Fruit fly (Drosophila melanogaster): Measurements from ENCODE around the gene CG42556.

CG42556 gene

DNA sequence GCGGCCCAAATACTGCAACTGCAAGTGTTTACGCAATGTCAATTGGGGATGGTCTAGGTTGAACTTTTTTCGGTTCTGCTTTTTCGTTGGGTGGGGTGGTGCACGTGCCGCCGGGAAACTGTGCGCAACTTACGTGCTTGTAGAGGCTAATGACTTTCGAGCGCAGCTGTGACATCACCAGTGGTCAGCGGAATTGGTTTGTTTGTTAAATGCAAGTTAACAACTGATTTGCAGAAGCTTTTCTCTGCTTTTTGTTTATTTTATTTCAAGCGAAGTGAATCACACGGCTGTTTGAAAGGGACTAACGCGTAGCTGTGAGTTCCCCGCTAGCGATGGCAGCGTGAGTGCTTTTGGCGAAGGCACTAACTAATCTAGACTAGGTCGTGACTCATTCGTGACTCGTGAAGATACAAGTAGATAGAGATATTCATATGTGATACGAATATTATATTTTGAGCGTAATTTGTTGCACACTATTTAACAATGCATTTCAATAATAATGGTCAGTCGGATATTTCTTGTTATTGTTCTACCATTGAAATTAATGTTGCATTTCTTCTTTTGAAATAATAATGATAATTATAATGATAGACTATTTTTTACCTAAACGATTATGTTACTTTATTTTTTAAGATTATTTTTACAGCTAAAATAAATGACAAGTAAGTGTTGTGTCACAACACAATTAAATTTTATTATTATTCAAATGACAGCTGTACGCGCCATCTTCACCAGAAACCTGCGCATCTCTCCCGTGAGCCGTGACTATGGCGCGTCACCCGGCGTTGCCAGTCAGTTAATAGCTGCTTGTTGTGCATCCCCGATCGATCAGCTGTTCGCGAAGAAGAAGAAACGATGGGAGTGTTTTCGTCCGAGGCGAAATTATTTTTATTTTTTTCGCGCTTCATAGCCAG lies 1.8 kb upstream of the CG42556 start, which contains the start of the genes osi and tweek (continued):
- TF ChIP-seq kni (GFP tag; optimal IDR thresholded peaks at IDR 0.05) (no peak), zf30C (GFP tag; optimal IDR thresholded peaks at IDR 0.05) (no peak), bigmax (GFP tag; optimal IDR thresholded peaks at IDR 0.05) (no peak), CG13123 (GFP tag; optimal IDR thresholded peaks at IDR 0.05) (peak; percentile 5), E2f2 (GFP tag; IDR thresholded peaks at IDR 0.05) (peak; percentile 15; the same call in 1 of the 2 replicates), Hmr (GFP tag; optimal IDR thresholded peaks at IDR 0.05) (peak; percentile 73), CG9932 (GFP tag; IDR thresholded peaks at IDR 0.05) (peak; percentile 86), sisA (GFP tag; IDR thresholded peaks at IDR 0.05) (peak; percentile 54; the same call in 1 of the 2 replicates), Sin3A (optimal IDR thresholded peaks at IDR 0.05) (peak; percentile 61), lmd (GFP tag; IDR thresholded peaks at IDR 0.05) (peak; percentile 76), sna (GFP tag; IDR thresholded peaks at IDR 0.05; ENCODE audit: partially characterized antibody) (peak; percentile 82), CG4282 (GFP tag; optimal IDR thresholded peaks at IDR 0.05) (no peak), Oli (tag; optimal IDR thresholded peaks at IDR 0.05) (peak; percentile 48), slou (GFP tag; optimal IDR thresholded peaks at IDR 0.05) (peak; percentile 54), CG10431 (GFP tag; optimal IDR thresholded peaks at IDR 0.05) (no peak), dm (GFP tag; optimal IDR thresholded peaks at IDR 0.05) (peak; percentile 47), Sry-δ (GFP tag; optimal IDR thresholded peaks at IDR 0.05) (peak; percentile 94), Bgb (GFP tag; IDR thresholded peaks at IDR 0.05; ENCODE audit: partially characterized antibody) (peak; percentile 94), Neu2 (GFP tag; optimal IDR thresholded peaks at IDR 0.05; ENCODE audit: borderline replicate concordance) (no peak), zen2 (GFP tag; IDR thresholded peaks at IDR 0.05; ENCODE audit: partially characterized antibody) (peak; percentile 91), tna (GFP tag; IDR thresholded peaks at IDR 0.05; ENCODE audit: partially characterized antibody) (peak; percentile 66), CG4360 (GFP tag; IDR thresholded peaks at IDR 0.05) (no peak), fd3F (GFP tag; optimal IDR thresholded peaks at IDR 0.05) (peak; percentile 12), CG18011 (GFP tag; optimal IDR thresholded peaks at IDR 0.05) (peak; percentile 4), da (GFP tag; optimal IDR thresholded peaks at IDR 0.05) (peak; percentile 4), CG3407 (GFP tag; optimal IDR thresholded peaks at IDR 0.05) (no peak), CG30431 (GFP tag; optimal IDR thresholded peaks at IDR 0.05) (peak; percentile 37), Abd-B (GFP tag; optimal IDR thresholded peaks at IDR 0.05) (no peak), Kr (GFP tag; optimal IDR thresholded peaks at IDR 0.05) (no peak), hth (optimal IDR thresholded peaks at IDR 0.05) (no peak), HLH54F (GFP tag; optimal IDR thresholded peaks at IDR 0.05) (peak; percentile 63), Mes4 (GFP tag; optimal IDR thresholded peaks at IDR 0.05) (no peak), CG42726 (GFP tag; IDR thresholded peaks at IDR 0.05; ENCODE audit: partially characterized antibody) (peak; percentile 95), CG17385 (GFP tag; optimal IDR thresholded peaks at IDR 0.05) (peak; percentile 96), CG30020 (tag; optimal IDR thresholded peaks at IDR 0.05) (no peak), Ravus (GFP tag; IDR thresholded peaks at IDR 0.05) (no peak), NC2β (GFP tag; optimal IDR thresholded peaks at IDR 0.05) (peak; percentile 48), row (GFP tag; IDR thresholded peaks at IDR 0.05) (peak; percentile 91), lilli (GFP tag; optimal IDR thresholded peaks at IDR 0.05) (peak; percentile 66), crp (GFP tag; optimal IDR thresholded peaks at IDR 0.05) (peak; percentile 58 to 95), pros (GFP tag; optimal IDR thresholded peaks at IDR 0.05) (no peak), Blimp-1 (GFP tag; optimal IDR thresholded peaks at IDR 0.05) (no peak), Elba2 (GFP tag; optimal IDR thresholded peaks at IDR 0.05) (no peak), Chrac-16 (GFP tag; optimal IDR thresholded peaks at IDR 0.05) (peak; percentile 74), Rfx (GFP tag; IDR thresholded peaks at IDR 0.05) (peak; percentile 87), repo (GFP tag; optimal IDR thresholded peaks at IDR 0.05) (no peak), H2.0 (GFP tag; IDR thresholded peaks at IDR 0.05) (peak; percentile 50), CG9215 (GFP tag; IDR thresholded peaks at IDR 0.05) (peak; percentile 49), CG11695 (GFP tag; IDR thresholded peaks at IDR 0.05) (no peak)
